Fruit fly (Drosophila melanogaster) whole organism, adult: Measurements from ENCODE around the gene Ddrgk1.

ENCODE experiments used
- CG12768 ChIP-seq: fragments of 200-800 bp; sonication (Bioruptor generic); optimal IDR thresholded peaks from 2 replicates; lab custom pipeline; 2017; ENCODE audit warnings: missing biosample characterization, missing genetic modification characterization, mild to moderate bottlenecking, moderate library complexity, missing genetic modification reagents
- CG33017 ChIP-seq: fragments of 200-800 bp; sonication (Bioruptor generic); optimal IDR thresholded peaks from 2 replicates; lab custom pipeline; 2018; ENCODE audit warnings: missing biosample characterization, mild to moderate bottlenecking, missing genetic modification characterization, moderate library complexity
- CG7045 ChIP-seq: fragments of 200-800 bp; sonication (Bioruptor generic); optimal IDR thresholded peaks from 2 replicates; lab custom pipeline; 2017; ENCODE audit warnings: missing biosample characterization, mild to moderate bottlenecking, missing genetic modification characterization
- Crg-1 ChIP-seq: fragments of 200-800 bp; sonication (Bioruptor generic); optimal IDR thresholded peaks from 2 replicates; lab custom pipeline; 2016; ENCODE audit warnings: missing biosample characterization, missing genetic modification characterization
- Mnt ChIP-seq: fragments of 200-800 bp; sonication (Bioruptor generic); optimal IDR thresholded peaks from 2 replicates; lab custom pipeline; 2016; ENCODE audit warnings: missing biosample characterization, mild to moderate bottlenecking, missing genetic modification characterization
- cic ChIP-seq: fragments of 200-800 bp; sonication (Bioruptor generic); optimal IDR thresholded peaks from 2 replicates; lab custom pipeline; 2017; ENCODE audit warnings: missing biosample characterization, mild to moderate bottlenecking, missing genetic modification characterization, moderate library complexity
- ovo ChIP-seq: fragments of 200-800 bp; sonication (Bioruptor generic); optimal IDR thresholded peaks from 2 replicates; lab custom pipeline; 2016; ENCODE audit warnings: missing biosample characterization, missing genetic modification characterization
- toe ChIP-seq: fragments of 200-800 bp; sonication (Bioruptor generic); optimal IDR thresholded peaks from 2 replicates; lab custom pipeline; 2016; ENCODE audit warnings: missing biosample characterization, missing genetic modification characterization

DNA sequence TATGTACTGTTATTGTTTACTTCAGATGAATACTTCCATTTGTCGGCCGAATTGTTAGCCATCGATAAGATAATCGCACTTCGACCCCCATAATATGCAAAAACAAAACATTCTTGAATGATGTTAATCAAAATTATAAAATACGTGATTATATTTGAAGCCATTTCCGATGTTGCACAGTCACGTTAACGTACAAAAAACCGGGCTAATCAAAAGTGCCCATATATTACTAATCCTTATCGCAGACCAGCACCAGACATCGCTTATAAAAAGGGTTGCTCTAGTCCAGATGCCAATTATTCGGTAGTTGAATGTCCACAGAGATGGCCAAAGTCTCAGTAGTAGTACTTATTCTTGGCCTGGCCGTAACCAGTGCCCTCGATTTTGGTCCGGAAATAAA is 27.4 kb downstream of the Ddrgk1 start, which contains the start of gene CG5892:
- TF ChIP-seq CG12768 (no peak), Crg-1 (GFP tag; lab: Kevin White, UChicago) (no peak), ovo (no peak), CG33017 (tag; lab: Kevin White, UChicago) (no peak), toe (no peak), CG7045 (no peak), Mnt (GFP tag; lab: Kevin White, UChicago) (no peak), cic (no peak)
